Fruit fly (Drosophila melanogaster) whole organism, embryonic: ENCODE results near the gene Glut1.

Source experiments
- CG11247 ChIP-seq: fragments of 200-800 bp; sonication (Bioruptor generic); IDR thresholded peaks from 2 replicates; pipeline ENCODE4 v1.3.6; 2022; ENCODE audit warnings: missing biosample characterization, missing genetic modification characterization
- CG12391 ChIP-seq: fragments of 200-800 bp; sonication (Bioruptor generic); optimal IDR thresholded peaks from 3 replicates; lab custom pipeline; 2018; ENCODE audit warnings: missing biosample characterization, mild to moderate bottlenecking, missing genetic modification characterization, moderate library complexity
- CG4360 ChIP-seq: fragments of 200-800 bp; sonication (Bioruptor generic); IDR thresholded peaks from 2 replicates; pipeline ENCODE4 v1.3.6; 2022; ENCODE audit warnings: missing biosample characterization, missing genetic modification characterization
- chn ChIP-seq: fragments of 200-800 bp; sonication (Bioruptor generic); optimal IDR thresholded peaks from 2 replicates; lab custom pipeline; 2016; ENCODE audit warnings: missing biosample characterization, missing genetic modification characterization
- hb ChIP-seq: fragments of 200-800 bp; sonication (Bioruptor generic); IDR thresholded peaks from 3 replicates; pipeline ENCODE4 v1.3.6; 2022; ENCODE audit warnings: missing biosample characterization, missing genetic modification characterization; ENCODE audit not compliant: partially characterized antibody

DNA sequence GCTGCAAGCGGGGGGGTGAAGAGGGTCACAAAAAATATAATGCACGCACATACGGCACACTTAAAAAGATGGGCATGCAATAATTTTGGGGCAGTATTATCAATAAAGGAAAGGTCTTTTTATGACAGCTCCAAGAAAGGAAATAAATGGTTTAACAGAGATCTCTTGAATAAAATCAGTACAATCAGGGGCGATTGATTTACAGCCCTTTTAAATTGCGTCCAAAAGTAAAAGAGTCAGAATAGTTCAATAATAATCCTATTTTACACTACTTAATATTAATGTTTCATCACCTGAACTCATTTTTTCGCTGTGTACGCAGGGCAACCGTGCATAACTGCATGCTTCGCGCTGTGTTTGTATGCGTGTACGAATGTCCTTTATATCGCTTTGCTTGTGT lies 43.0 kb downstream of the Glut1 start:
- no peak for TF ChIP-seq CG12391 (tag; lab: Kevin White, UChicago)
- TF ChIP-seq CG11247, result no peak
- no peak for TF ChIP-seq hb (GFP tag; lab: Robert Waterston, UW)
- no peak for TF ChIP-seq chn (GFP tag; lab: Kevin White, UChicago)
- TF ChIP-seq CG4360, result no peak
